Worm (Caenorhabditis elegans) whole organism, L3 larva: ENCODE results near the gene C36E6.8.

ENCODE experiments used
- ama-1 ChIP-seq: fragments of 150-350 bp; optimal IDR thresholded peaks from 2 replicates; lab custom pipeline; 2018
- elt-1 ChIP-seq: fragments of 150-350 bp; optimal IDR thresholded peaks from 2 replicates; lab custom pipeline; 2014; ENCODE audit warnings: missing biosample characterization, missing genetic modification characterization
- elt-2 ChIP-seq: sonication (generic microtip); optimal IDR thresholded peaks from 2 replicates; lab custom pipeline; 2016; ENCODE audit warnings: missing genetic modification reagents, mild to moderate bottlenecking, missing genetic modification characterization, missing compliant biosample characterization
- fos-1 ChIP-seq: fragments of 150-350 bp; optimal IDR thresholded peaks from 2 replicates; lab custom pipeline; 2014; ENCODE audit warnings: missing biosample characterization, missing genetic modification characterization
- jun-1 ChIP-seq: fragments of 150-350 bp; optimal IDR thresholded peaks from 2 replicates; lab custom pipeline; 2014; ENCODE audit warnings: missing biosample characterization, missing genetic modification reagents, missing genetic modification characterization
- lin-15B ChIP-seq: fragments of 150-350 bp; optimal IDR thresholded peaks from 2 replicates; lab custom pipeline; 2014; ENCODE audit warnings: missing biosample characterization, missing genetic modification characterization
- nhr-76 ChIP-seq: fragments of 150-350 bp; sonication (generic microtip); optimal IDR thresholded peaks from 5 replicates; lab custom pipeline; 2014; ENCODE audit warnings: missing biosample characterization, missing genetic modification characterization
- unc-62 ChIP-seq: fragments of 150-350 bp; sonication (generic microtip); optimal IDR thresholded peaks from 4 replicates; lab custom pipeline; 2014; ENCODE audit warnings: missing biosample characterization, missing genetic modification reagents, missing genetic modification characterization

DNA sequence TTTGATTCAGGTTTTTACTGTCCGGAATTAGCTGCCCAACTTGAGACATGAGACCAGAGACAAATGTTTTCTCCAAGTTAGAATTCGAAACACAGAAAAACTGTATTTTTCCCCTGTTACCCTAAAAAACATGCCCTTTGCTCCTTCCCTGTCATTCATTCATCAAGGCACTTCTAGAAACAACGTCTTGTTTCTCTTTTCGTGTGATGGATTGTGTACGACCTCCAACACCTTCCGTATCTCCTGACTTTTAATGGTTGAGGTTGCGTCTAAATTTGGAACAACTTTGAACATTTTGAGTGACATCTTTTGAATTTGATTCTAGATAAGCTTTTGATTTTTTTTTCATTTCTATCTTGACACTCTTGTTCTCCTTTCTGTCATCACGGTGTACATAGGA is 15.9 kb upstream of the C36E6.8 start:
- TF ChIP-seq lin-15B (tag; lab: Kevin White, UChicago), result no peak
- no peak for TF ChIP-seq ama-1 (lab: Kevin White, UChicago)
- no peak for TF ChIP-seq elt-2
- TF ChIP-seq fos-1 (tag; lab: Kevin White, UChicago), result no peak
- TF ChIP-seq elt-1 (tag; lab: Kevin White, UChicago), result no peak
- TF ChIP-seq unc-62 (GFP tag; lab: Kevin White, UChicago), result no peak
- no peak for TF ChIP-seq jun-1 (tag; lab: Kevin White, UChicago)
- TF ChIP-seq nhr-76 (tag; lab: Kevin White, UChicago), result no peak
